Worm (Caenorhabditis elegans) whole organism, mixed stage, embryonic: ENCODE measurements around the gene Y51H7BR.4.

Experiments
- bed-3 ChIP-seq: fragments of 200-800 bp; sonication (Bioruptor generic); optimal IDR thresholded peaks from 3 replicates; lab custom pipeline; 2018; ENCODE audit warnings: mild to moderate bottlenecking, missing genetic modification characterization, moderate library complexity, missing compliant biosample characterization
- blmp-1 ChIP-seq: fragments of 150-350 bp; optimal IDR thresholded peaks from 2 replicates; lab custom pipeline; 2014; ENCODE audit warnings: missing biosample characterization, missing genetic modification characterization
- ces-1 ChIP-seq: fragments of 150-350 bp; optimal IDR thresholded peaks from 2 replicates; lab custom pipeline; 2014; ENCODE audit warnings: missing biosample characterization, missing genetic modification reagents, missing genetic modification characterization
- elt-3 ChIP-seq: fragments of 150-350 bp; optimal IDR thresholded peaks from 2 replicates; lab custom pipeline; 2014; ENCODE audit warnings: missing biosample characterization, missing genetic modification characterization
- lsy-2 ChIP-seq: fragments of 150-350 bp; optimal IDR thresholded peaks from 2 replicates; lab custom pipeline; 2014; ENCODE audit warnings: missing biosample characterization, missing genetic modification characterization
- mab-5 ChIP-seq: fragments of 150-350 bp; optimal IDR thresholded peaks from 2 replicates; lab custom pipeline; 2014; ENCODE audit warnings: missing biosample characterization, missing genetic modification characterization
- nhr-28 ChIP-seq: fragments of 150-350 bp; optimal IDR thresholded peaks from 2 replicates; lab custom pipeline; 2014; ENCODE audit warnings: missing biosample characterization, missing genetic modification characterization
- sem-2 ChIP-seq: fragments of 200-800 bp; sonication (Bioruptor generic); optimal IDR thresholded peaks from 2 replicates; lab custom pipeline; 2018; ENCODE audit warnings: mild to moderate bottlenecking, missing genetic modification characterization, missing compliant biosample characterization
- snpc-4 ChIP-seq: fragments of 150-350 bp; optimal IDR thresholded peaks from 2 replicates; lab custom pipeline; 2014; ENCODE audit warnings: missing biosample characterization, missing genetic modification characterization
- unc-62 ChIP-seq: fragments of 150-350 bp; optimal IDR thresholded peaks from 2 replicates; lab custom pipeline; 2014; ENCODE audit warnings: missing biosample characterization, missing genetic modification reagents, missing genetic modification characterization
- zip-8 ChIP-seq: fragments of 150-350 bp; optimal IDR thresholded peaks from 2 replicates; lab custom pipeline; 2014; ENCODE audit warnings: missing biosample characterization, missing genetic modification characterization

DNA sequence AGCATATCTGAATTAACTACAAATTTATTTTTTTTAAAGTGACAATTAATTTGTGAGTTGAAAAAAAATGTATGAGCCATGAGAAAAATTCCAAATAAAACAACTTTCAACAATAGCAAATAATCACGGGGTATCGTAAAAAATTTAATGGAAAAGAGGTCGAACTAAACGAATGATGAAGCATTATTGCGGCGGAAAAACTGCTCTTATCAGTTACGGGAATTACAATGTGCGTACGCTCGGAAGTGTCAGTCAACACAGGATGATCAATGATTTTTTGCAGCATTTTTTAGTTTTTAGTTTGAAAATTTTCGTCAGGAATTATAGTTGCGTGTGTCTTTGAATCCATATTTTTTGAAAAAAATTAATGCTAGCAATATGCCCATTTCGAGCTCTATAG lies 47.6 kb downstream of the Y51H7BR.4 start:
- TF ChIP-seq lsy-2 (tag; lab: Kevin White, UChicago) (no peak), mab-5 (no peak), unc-62 (GFP tag; lab: Kevin White, UChicago) (no peak), snpc-4 (no peak), sem-2 (GFP tag; lab: Kevin White, UChicago) (no peak), ces-1 (GFP tag; lab: Kevin White, UChicago) (no peak), zip-8 (tag; lab: Kevin White, UChicago) (no peak), nhr-28 (tag; lab: Kevin White, UChicago) (no peak), bed-3 (GFP tag; lab: Kevin White, UChicago) (no peak), blmp-1 (no peak), elt-3 (tag; lab: Kevin White, UChicago) (no peak)
